Worm (Caenorhabditis elegans) whole organism, L4 larva: ENCODE measurements around the gene K10C9.4.
A peak's percentile ranks its signal among the peaks of the same experiment; 100 is the strongest.

ENCODE experiments used
- D1046.2 ChIP-seq: fragments of 200-800 bp; sonication (Bioruptor generic); IDR thresholded peaks from 2 replicates; pipeline ENCODE4 v1.3.6; 2022; ENCODE audit warnings: missing genetic modification characterization, missing compliant biosample characterization
- F37D6.2 ChIP-seq: sonication (generic microtip); optimal IDR thresholded peaks from 2 replicates; lab custom pipeline; 2016; ENCODE audit warnings: mild to moderate bottlenecking, missing genetic modification characterization, missing compliant biosample characterization
- F44E2.7 ChIP-seq: fragments of 200-800 bp; sonication (Bioruptor generic); IDR thresholded peaks from 2 replicates; pipeline ENCODE4 v2.1.2; 2022; ENCODE audit warnings: missing genetic modification characterization, missing compliant biosample characterization
- T20F7.1 ChIP-seq: fragments of 200-800 bp; sonication (Bioruptor generic); optimal IDR thresholded peaks from 2 replicates; lab custom pipeline; 2018; ENCODE audit warnings: mild to moderate bottlenecking, missing genetic modification characterization, missing compliant biosample characterization
- ZK337.2 ChIP-seq: fragments of 200-800 bp; sonication (Bioruptor generic); IDR thresholded peaks from 2 replicates; pipeline ENCODE4 v1.3.6; 2022; ENCODE audit warnings: missing genetic modification reagents, missing genetic modification characterization, missing compliant biosample characterization
- aha-1 ChIP-seq: fragments of 150-350 bp; peaks from one replicate; lab custom pipeline; 2014; ENCODE audit warnings: missing biosample characterization, missing genetic modification characterization
- ceh-28 ChIP-seq: fragments of 150-350 bp; optimal IDR thresholded peaks from 2 replicates; lab custom pipeline; 2014; ENCODE audit warnings: missing biosample characterization, missing genetic modification reagents, missing genetic modification characterization
- ceh-44 ChIP-seq: fragments of 200-800 bp; sonication (Bioruptor generic); IDR thresholded peaks from 2 replicates; pipeline ENCODE4 v1.3.6; 2022; ENCODE audit warnings: missing genetic modification reagents, missing genetic modification characterization, missing compliant biosample characterization
- ceh-82 ChIP-seq: sonication (generic microtip); optimal IDR thresholded peaks from 2 replicates; lab custom pipeline; 2017; ENCODE audit warnings: missing biosample characterization, missing genetic modification characterization
- dmd-9 ChIP-seq: fragments of 200-800 bp; sonication (Bioruptor generic); IDR thresholded peaks from 2 replicates; pipeline ENCODE4 v1.3.6; 2022; ENCODE audit warnings: missing genetic modification reagents, missing genetic modification characterization, missing compliant biosample characterization
- egl-43 ChIP-seq: fragments of 200-800 bp; sonication (Bioruptor generic); IDR thresholded peaks from 2 replicates; pipeline ENCODE4 v1.3.6; 2022; ENCODE audit warnings: missing genetic modification reagents, missing genetic modification characterization, missing compliant biosample characterization
- hlh-11 ChIP-seq: fragments of 200-800 bp; sonication (Bioruptor generic); optimal IDR thresholded peaks from 2 replicates; lab custom pipeline; 2018; ENCODE audit warnings: mild to moderate bottlenecking, missing genetic modification characterization, missing compliant biosample characterization
- hlh-30 ChIP-seq: sonication (generic microtip); optimal IDR thresholded peaks from 2 replicates; lab custom pipeline; 2017; ENCODE audit warnings: antibody characterized with exemption, mild to moderate bottlenecking, missing genetic modification characterization, missing compliant biosample characterization; ENCODE audit not compliant: insufficient read depth
- hmg-1.1 ChIP-seq: fragments of 200-800 bp; sonication (Bioruptor generic); IDR thresholded peaks from 2 replicates; pipeline ENCODE4 v1.3.6; 2022; ENCODE audit warnings: missing genetic modification reagents, missing genetic modification characterization, missing compliant biosample characterization
- lin-38 ChIP-seq: fragments of 200-800 bp; sonication (Bioruptor generic); IDR thresholded peaks from 2 replicates; pipeline ENCODE4 v1.3.6; 2022; ENCODE audit warnings: missing genetic modification reagents, missing genetic modification characterization, missing compliant biosample characterization
- lir-3 ChIP-seq: sonication (generic microtip); optimal IDR thresholded peaks from 2 replicates; lab custom pipeline; 2016; ENCODE audit warnings: mild to moderate bottlenecking, missing genetic modification characterization, missing compliant biosample characterization
- lsy-2 ChIP-seq, 2 experiments: fragments of 150-350 bp in 1 of 2; sonication (generic microtip) in 1 of 2; optimal IDR thresholded peaks; 2 replicates each; lab custom pipeline; 2014 to 2017; ENCODE audit warnings: missing biosample characterization in 2 of 2, missing genetic modification characterization in 2 of 2
- madf-9 ChIP-seq: fragments of 200-800 bp; sonication (Bioruptor generic); conservative IDR thresholded peaks from 2 replicates; pipeline ENCODE4 v1.3.6; 2022; ENCODE audit warnings: missing genetic modification reagents, missing genetic modification characterization, missing compliant biosample characterization
- mep-1 ChIP-seq: fragments of 150-350 bp; sonication (generic microtip); optimal IDR thresholded peaks from 3 replicates; lab custom pipeline; 2014; ENCODE audit warnings: missing biosample characterization, missing genetic modification characterization
- mxl-3 ChIP-seq: fragments of 200-800 bp; sonication (Bioruptor generic); optimal IDR thresholded peaks from 2 replicates; lab custom pipeline; 2018; ENCODE audit warnings: mild to moderate bottlenecking, missing genetic modification characterization, missing compliant biosample characterization
- nhr-102 ChIP-seq: sonication (generic microtip); optimal IDR thresholded peaks from 2 replicates; lab custom pipeline; 2016; ENCODE audit warnings: mild to moderate bottlenecking, missing genetic modification characterization, moderate library complexity, missing compliant biosample characterization
- nhr-111 ChIP-seq: fragments of 200-800 bp; sonication (Bioruptor generic); optimal IDR thresholded peaks from 2 replicates; lab custom pipeline; 2018; ENCODE audit warnings: mild to moderate bottlenecking, missing genetic modification characterization, missing compliant biosample characterization
- nhr-42 ChIP-seq: fragments of 200-800 bp; sonication (Bioruptor generic); IDR thresholded peaks from 2 replicates; pipeline ENCODE4 v1.3.6; 2022; ENCODE audit warnings: missing genetic modification characterization, missing compliant biosample characterization
- nhr-77 ChIP-seq: fragments of 150-350 bp; optimal IDR thresholded peaks from 2 replicates; lab custom pipeline; 2014; ENCODE audit warnings: missing biosample characterization, missing genetic modification characterization
- pha-4 ChIP-seq, 2 experiments: fragments of 150-350 bp in 1 of 2; fragments of 200-800 bp in 1 of 2; sonication (Bioruptor generic) in 1 of 2; IDR thresholded peaks in 1 of 2; optimal IDR thresholded peaks in 1 of 2; 2 replicates each; pipeline versions ENCODE4 v1.3.6 to Lab custom; 2014 to 2022; ENCODE audit warnings: missing genetic modification characterization in 2 of 2, missing genetic modification reagents in 2 of 2, missing biosample characterization in 1 of 2, missing compliant biosample characterization in 1 of 2
- set-16 ChIP-seq: fragments of 200-800 bp; sonication (Bioruptor generic); IDR thresholded peaks from 2 replicates; pipeline ENCODE4 v1.3.6; 2022; ENCODE audit warnings: missing genetic modification reagents, missing genetic modification characterization, missing compliant biosample characterization
- unc-62 ChIP-seq, 3 experiments: fragments of 150-350 bp in 1 of 3; sonication (generic microtip); optimal IDR thresholded peaks in 2 of 3; peaks in 1 of 3; 1 replicate in 1 of 3; 2 replicates in 2 of 3; lab custom pipeline; 2014 to 2017; ENCODE audit warnings: missing biosample characterization in 3 of 3, missing genetic modification characterization in 3 of 3, missing genetic modification reagents in 3 of 3, missing genotype in 1 of 3
- zag-1 ChIP-seq: fragments of 150-350 bp; optimal IDR thresholded peaks from 2 replicates; lab custom pipeline; 2014; ENCODE audit warnings: missing biosample characterization, missing genetic modification characterization
- ztf-7 ChIP-seq: fragments of 150-350 bp; optimal IDR thresholded peaks from 2 replicates; lab custom pipeline; 2014; ENCODE audit warnings: missing biosample characterization, missing genetic modification characterization

The K10C9.4 gene

ce11 chrV:1003826-1004225, 49.0 kb downstream of the K10C9.4 start (continued):
- TF ChIP-seq pha-4 (GFP tag; IDR thresholded peaks at IDR 0.05; lab: Robert Waterston, UW) (no peak), pha-4 (tag; optimal IDR thresholded peaks at IDR 0.05; lab: Kevin White, UChicago) (peak; percentile 1), aha-1 (peak; percentile 90), lir-3 (tag; lab: Kevin White, UChicago) (peak; percentile 36), ZK337.2 (GFP tag; lab: Robert Waterston, UW) (no peak; the same call in 1 of the 2 replicates), lsy-2 (tag; optimal IDR thresholded peaks at IDR 0.05; lab: Kevin White, UChicago) (peak in 1 of 2 experiments; percentile 71), lin-38 (GFP tag; lab: Robert Waterston, UW) (peak; percentile 54), F37D6.2 (tag; lab: Kevin White, UChicago) (peak; percentile 48), mxl-3 (peak; percentile 4), nhr-42 (no peak), egl-43 (GFP tag; lab: Robert Waterston, UW) (no peak), zag-1 (tag; lab: Kevin White, UChicago) (no peak), unc-62 (GFP tag; optimal IDR thresholded peaks at IDR 0.05 in 1 of 2; lab: Kevin White, UChicago) (peak in 1 of 2 experiments; percentile 51), unc-62 (tag; optimal IDR thresholded peaks at IDR 0.05; lab: Kevin White, UChicago) (no peak), ceh-44 (peak; percentile 93), ceh-82 (tag; lab: Kevin White, UChicago) (no peak), nhr-77 (tag; lab: Kevin White, UChicago) (peak; percentile 28), ceh-28 (tag; lab: Kevin White, UChicago) (no peak), D1046.2 (GFP tag; lab: Robert Waterston, UW) (no peak), T20F7.1 (GFP tag; lab: Kevin White, UChicago) (peak; percentile 100), dmd-9 (GFP tag; lab: Robert Waterston, UW) (0 out of 2 replicates have a peak, but pooled peaks have one; percentile 16), ztf-7 (tag; lab: Kevin White, UChicago) (peak; percentile 16), hlh-30 (peak; percentile 39), hlh-11 (tag; lab: Kevin White, UChicago) (peak; percentile 40), madf-9 (GFP tag; lab: Robert Waterston, UW) (0 out of 2 replicates have a peak, but pooled peaks have one; percentile 33), mep-1 (peak; percentile 65), nhr-102 (peak; percentile 20), hmg-1.1 (peak; percentile 79)
- TF ChIP-seq, all 104 proteins: peak for 32

- no peak for TF ChIP-seq D1046.2 (GFP tag; lab: Robert Waterston, UW)
- peak; percentile 21; the same call in 1 of the 2 replicates for TF ChIP-seq set-16
Measured at ce11 chrV:1003400-1003799, 49.4 kb downstream of the K10C9.4 start, which contains the start of gene Y50D4C.5. TSS of gene Y50D4C.5 (minus strand) at chrV:1003744.

- TF ChIP-seq set-16 (peak; percentile 90), F44E2.7 (GFP tag; lab: Robert Waterston, UW) (0 out of 2 replicates have a peak, but pooled peaks have one; percentile 10), nhr-111 (GFP tag; lab: Kevin White, UChicago) (no peak)
Measured at ce11 chrV:1001163-1001562, 51.7 kb downstream of the K10C9.4 start.
